Comparison of ENCODE assay signal across 3 fruit fly cellular contexts in genomic region chr2L:1439790-1440422, dm6.
TF ChIP-seq lines count a peak whose summit lies in the region.

No protein-coding gene starts in this region.

TF ChIP-seq in whole organism, embryonic, 481 proteins besides CTCF, POLR2A, EP300 and RAD21 (continued from another document and continues in another):
- TF ChIP-seq eyg (GFP tag; optimal IDR thresholded peaks at IDR 0.05; lab: Kevin White, UChicago) (no peak), Med (GFP tag; lab: Kevin White, UChicago) (peak; percentile 86), zen2 (GFP tag; IDR thresholded peaks at IDR 0.05; lab: Robert Waterston, UW; ENCODE audit: partially characterized antibody) (no peak), onecut (GFP tag; IDR thresholded peaks at IDR 0.05; lab: Robert Waterston, UW) (peak; percentile 38; the same call in 1 of the 2 replicates), CG31441 (GFP tag; IDR thresholded peaks at IDR 0.05; lab: Robert Waterston, UW) (peak; percentile 83), chif (GFP tag; optimal IDR thresholded peaks at IDR 0.05; lab: Kevin White, UChicago) (peak; percentile 78 to 81), wek (GFP tag; optimal IDR thresholded peaks at IDR 0.05; lab: Kevin White, UChicago) (peak; percentile 59), CG30403 (GFP tag; optimal IDR thresholded peaks at IDR 0.05; lab: Kevin White, UChicago) (peak; percentile 73), row (GFP tag; IDR thresholded peaks at IDR 0.05; lab: Robert Waterston, UW) (peak; percentile 70), twi (tag; optimal IDR thresholded peaks at IDR 0.05; lab: Kevin White, UChicago) (peak; percentile 92), tin (GFP tag; optimal IDR thresholded peaks at IDR 0.05; lab: Kevin White, UChicago) (peak; percentile 60), CG3281 (GFP tag; optimal IDR thresholded peaks at IDR 0.05; lab: Kevin White, UChicago) (peak; percentile 33), CG17359 (tag; optimal IDR thresholded peaks at IDR 0.05; lab: Kevin White, UChicago) (peak; percentile 74), tx (GFP tag; optimal IDR thresholded peaks at IDR 0.05; lab: Kevin White, UChicago) (no peak), MESR4 (GFP tag; optimal IDR thresholded peaks at IDR 0.05; lab: Kevin White, UChicago) (no peak), CG4707 (GFP tag; optimal IDR thresholded peaks at IDR 0.05; lab: Kevin White, UChicago) (peak; percentile 50), Atf-2 (GFP tag; optimal IDR thresholded peaks at IDR 0.05; lab: Kevin White, UChicago) (peak; percentile 67), gcm2 (GFP tag; optimal IDR thresholded peaks at IDR 0.05; lab: Kevin White, UChicago) (no peak), grn (GFP tag; optimal IDR thresholded peaks at IDR 0.05; lab: Kevin White, UChicago) (no peak), CG11504 (tag; optimal IDR thresholded peaks at IDR 0.05; lab: Kevin White, UChicago) (peak; percentile 83), cad (GFP tag; optimal IDR thresholded peaks at IDR 0.05; lab: Kevin White, UChicago) (no peak), CG14667 (GFP tag; IDR thresholded peaks at IDR 0.05; lab: Robert Waterston, UW) (0 out of 2 replicates have a peak, but pooled peaks have one; percentile 15), CG1529 (GFP tag; optimal IDR thresholded peaks at IDR 0.05; lab: Kevin White, UChicago) (peak; percentile 77), dpn (GFP tag; optimal IDR thresholded peaks at IDR 0.05; lab: Kevin White, UChicago) (peak; percentile 34 to 69), disco-r (GFP tag; optimal IDR thresholded peaks at IDR 0.05; lab: Kevin White, UChicago) (peak; percentile 31), dimm (GFP tag; IDR thresholded peaks at IDR 0.05; lab: Robert Waterston, UW) (no peak), CG13894 (tag; optimal IDR thresholded peaks at IDR 0.05; lab: Kevin White, UChicago) (no peak), crc (GFP tag; optimal IDR thresholded peaks at IDR 0.05; lab: Kevin White, UChicago) (no peak), CG16813 (GFP tag; IDR thresholded peaks at IDR 0.05; lab: Robert Waterston, UW; ENCODE audit: partially characterized antibody) (no peak), ATbp (GFP tag; optimal IDR thresholded peaks at IDR 0.05; lab: Kevin White, UChicago) (peak; percentile 77), NC2α (GFP tag; optimal IDR thresholded peaks at IDR 0.05; lab: Kevin White, UChicago) (peak; percentile 47), dmrt11E (tag; optimal IDR thresholded peaks at IDR 0.05; lab: Kevin White, UChicago) (peak; percentile 81), fru (optimal IDR thresholded peaks at IDR 0.05; lab: Kevin White, UChicago) (no peak), CG6791 (GFP tag; IDR thresholded peaks at IDR 0.05; lab: Robert Waterston, UW; ENCODE audit: partially characterized antibody) (no peak), bab2 (GFP tag; optimal IDR thresholded peaks at IDR 0.05; lab: Kevin White, UChicago) (peak; percentile 36), Lpt (GFP tag; optimal IDR thresholded peaks at IDR 0.05; lab: Kevin White, UChicago) (no peak), chn (GFP tag; optimal IDR thresholded peaks at IDR 0.05; lab: Kevin White, UChicago) (peak; percentile 54), gcm (GFP tag; optimal IDR thresholded peaks at IDR 0.05; lab: Kevin White, UChicago) (peak; percentile 74), kay (GFP tag; optimal IDR thresholded peaks at IDR 0.05; lab: Kevin White, UChicago) (peak; percentile 33), ERR (GFP tag; optimal IDR thresholded peaks at IDR 0.05; lab: Kevin White, UChicago) (no peak), CG9437 (GFP tag; optimal IDR thresholded peaks at IDR 0.05; lab: Kevin White, UChicago) (peak; percentile 62), sug (tag; optimal IDR thresholded peaks at IDR 0.05; lab: Kevin White, UChicago) (no peak), Hmr (GFP tag; optimal IDR thresholded peaks at IDR 0.05; lab: Kevin White, UChicago) (no peak), jumu (GFP tag; optimal IDR thresholded peaks at IDR 0.05; lab: Kevin White, UChicago) (peak; percentile 70)

TF ChIP-seq in whole organism, prepupa, 60 proteins besides CTCF, POLR2A, EP300 and RAD21 (continued from another document):
- TF ChIP-seq salr (GFP tag; optimal IDR thresholded peaks at IDR 0.05; lab: Kevin White, UChicago) (peak; percentile 53 to 78), Hr4 (GFP tag; optimal IDR thresholded peaks at IDR 0.05; lab: Kevin White, UChicago) (peak; percentile 56), CG10631 (GFP tag; optimal IDR thresholded peaks at IDR 0.05; lab: Kevin White, UChicago) (peak; percentile 82), spab (GFP tag; optimal IDR thresholded peaks at IDR 0.05; lab: Kevin White, UChicago) (peak; percentile 78), CG6163 (GFP tag; IDR thresholded peaks at IDR 0.05; lab: Robert Waterston, UW) (no peak), CG3919 (GFP tag; optimal IDR thresholded peaks at IDR 0.05; lab: Kevin White, UChicago) (peak; percentile 74), ss (GFP tag; optimal IDR thresholded peaks at IDR 0.05; lab: Kevin White, UChicago) (peak; percentile 60 to 79), CG16779 (tag; optimal IDR thresholded peaks at IDR 0.05; lab: Kevin White, UChicago) (peak; percentile 2), Hr38 (GFP tag; optimal IDR thresholded peaks at IDR 0.05; lab: Kevin White, UChicago) (no peak), achi (GFP tag; optimal IDR thresholded peaks at IDR 0.05; lab: Kevin White, UChicago) (peak; percentile 81), svp (GFP tag; lab: Kevin White, UChicago) (peak; percentile 86), cyc (GFP tag; optimal IDR thresholded peaks at IDR 0.05; lab: Kevin White, UChicago) (peak; percentile 63), net (GFP tag; optimal IDR thresholded peaks at IDR 0.05; lab: Kevin White, UChicago) (peak; percentile 66), CG8319 (GFP tag; optimal IDR thresholded peaks at IDR 0.05; lab: Kevin White, UChicago) (peak; percentile 72), CG34406 (GFP tag; optimal IDR thresholded peaks at IDR 0.05; lab: Kevin White, UChicago) (peak; percentile 76), esn (GFP tag; optimal IDR thresholded peaks at IDR 0.05; lab: Kevin White, UChicago) (peak; percentile 73), acj6 (GFP tag; optimal IDR thresholded peaks at IDR 0.05; lab: Kevin White, UChicago) (peak; percentile 78), CG8119 (GFP tag; IDR thresholded peaks at IDR 0.05; lab: Robert Waterston, UW) (peak; percentile 72), CG7368 (GFP tag; optimal IDR thresholded peaks at IDR 0.05; lab: Kevin White, UChicago) (peak; percentile 71), Smox (GFP tag; optimal IDR thresholded peaks at IDR 0.05; lab: Kevin White, UChicago) (peak; percentile 66), lz (GFP tag; optimal IDR thresholded peaks at IDR 0.05; lab: Kevin White, UChicago) (peak; percentile 72), Hr39 (GFP tag; optimal IDR thresholded peaks at IDR 0.05; lab: Kevin White, UChicago) (peak; percentile 71), OdsH (GFP tag; optimal IDR thresholded peaks at IDR 0.05; lab: Kevin White, UChicago) (peak; percentile 77), fd85E (GFP tag; optimal IDR thresholded peaks at IDR 0.05; lab: Kevin White, UChicago) (no peak), Eip93F (GFP tag; optimal IDR thresholded peaks at IDR 0.05; lab: Kevin White, UChicago) (no peak), Eip75B (GFP tag; optimal IDR thresholded peaks at IDR 0.05; lab: Kevin White, UChicago) (peak; percentile 51), Ets96B (tag; optimal IDR thresholded peaks at IDR 0.05; lab: Kevin White, UChicago) (peak; percentile 77), CG31627 (GFP tag; optimal IDR thresholded peaks at IDR 0.05; lab: Kevin White, UChicago) (peak; percentile 70), Sox14 (GFP tag; optimal IDR thresholded peaks at IDR 0.05; lab: Kevin White, UChicago) (peak; percentile 85), CG8632 (GFP tag; optimal IDR thresholded peaks at IDR 0.05; lab: Kevin White, UChicago) (peak; percentile 76), CG4318 (GFP tag; optimal IDR thresholded peaks at IDR 0.05; lab: Kevin White, UChicago) (peak; percentile 57), Met (GFP tag; optimal IDR thresholded peaks at IDR 0.05; lab: Kevin White, UChicago) (peak; percentile 77), topi (GFP tag; optimal IDR thresholded peaks at IDR 0.05; lab: Kevin White, UChicago) (peak; percentile 75), CG11762 (GFP tag; optimal IDR thresholded peaks at IDR 0.05; lab: Kevin White, UChicago; ENCODE audit: insufficient read depth) (peak; percentile 76), Eip78C (GFP tag; lab: Kevin White, UChicago) (peak; percentile 96), Ets21C (GFP tag; optimal IDR thresholded peaks at IDR 0.05; lab: Kevin White, UChicago) (peak; percentile 65), CG1621 (tag; optimal IDR thresholded peaks at IDR 0.05; lab: Kevin White, UChicago) (peak; percentile 72), pdm3 (GFP tag; optimal IDR thresholded peaks at IDR 0.05; lab: Kevin White, UChicago) (peak; percentile 83)
TF ChIP-seq in whole organism, prepupa: peak in this region for 55.

TF ChIP-seq in whole organism, wandering third instar larva, 38 proteins besides CTCF, POLR2A, EP300 and RAD21 (continued from another document):
- TF ChIP-seq sage (GFP tag; optimal IDR thresholded peaks at IDR 0.05; lab: Kevin White, UChicago) (no peak), Sp1 (GFP tag; optimal IDR thresholded peaks at IDR 0.05; lab: Kevin White, UChicago) (peak; percentile 23), OdsH (GFP tag; optimal IDR thresholded peaks at IDR 0.05; lab: Kevin White, UChicago) (peak; percentile 34), fru (GFP tag; optimal IDR thresholded peaks at IDR 0.05; lab: Kevin White, UChicago) (peak; percentile 50), Myc (optimal IDR thresholded peaks at IDR 0.05; lab: Kevin White, UChicago) (no peak), CrebA (GFP tag; optimal IDR thresholded peaks at IDR 0.05; lab: Kevin White, UChicago; ENCODE audit: borderline replicate concordance) (no peak)
TF ChIP-seq in whole organism, wandering third instar larva: peak in this region for 13.
